Fruit fly (Drosophila melanogaster) whole organism, pupa: Measurements from ENCODE around the gene Ada1-1.
"Not testable (repeated sequence)": the region's sequence is repeated elsewhere in the genome, so short reads cannot be mapped to it uniquely, and the experiment has no call there.

Experiments
- CG10348 ChIP-seq: fragments of 200-800 bp; sonication (Bioruptor generic); IDR thresholded peaks from 2 replicates; pipeline ENCODE4 v1.3.6; 2022; ENCODE audit warnings: missing biosample characterization, missing genetic modification characterization
- CG12605 ChIP-seq: fragments of 200-800 bp; sonication (Bioruptor generic); IDR thresholded peaks from 2 replicates; pipeline ENCODE4 v1.3.6; 2022; ENCODE audit warnings: missing biosample characterization, missing genetic modification characterization
- CG13204 ChIP-seq: fragments of 200-800 bp; sonication (Bioruptor generic); optimal IDR thresholded peaks from 2 replicates; lab custom pipeline; 2018; ENCODE audit warnings: missing biosample characterization, mild to moderate bottlenecking, missing genetic modification characterization, moderate library complexity
- CG14655 ChIP-seq: fragments of 200-800 bp; sonication (Bioruptor generic); optimal IDR thresholded peaks from 3 replicates; lab custom pipeline; 2017; ENCODE audit warnings: mild to moderate bottlenecking, missing biosample characterization, missing genetic modification reagents, missing genetic modification characterization
- CG15710 ChIP-seq: fragments of 200-800 bp; sonication (Bioruptor generic); optimal IDR thresholded peaks from 2 replicates; lab custom pipeline; 2018; ENCODE audit warnings: missing biosample characterization, mild to moderate bottlenecking, missing genetic modification characterization, moderate library complexity
- CG17806 ChIP-seq: fragments of 200-800 bp; sonication (Bioruptor generic); optimal IDR thresholded peaks from 2 replicates; lab custom pipeline; 2018; ENCODE audit warnings: missing biosample characterization, mild to moderate bottlenecking, missing genetic modification characterization, moderate library complexity
- CG32121 ChIP-seq: fragments of 200-800 bp; sonication (Bioruptor generic); IDR thresholded peaks from 2 replicates; pipeline ENCODE4 v1.3.6; 2022; ENCODE audit warnings: missing biosample characterization, missing genetic modification characterization
- CG34367 ChIP-seq: fragments of 200-800 bp; sonication (Bioruptor generic); optimal IDR thresholded peaks from 2 replicates; lab custom pipeline; 2018; ENCODE audit warnings: missing biosample characterization, mild to moderate bottlenecking, missing genetic modification characterization
- CG4496 ChIP-seq: fragments of 200-800 bp; sonication (Bioruptor generic); IDR thresholded peaks from 3 replicates; pipeline ENCODE4 v1.3.6; 2022; ENCODE audit warnings: missing biosample characterization, missing genetic modification characterization
- CG8159 ChIP-seq: fragments of 200-800 bp; sonication (Bioruptor generic); optimal IDR thresholded peaks from 3 replicates; lab custom pipeline; 2018; ENCODE audit warnings: missing biosample characterization, mild to moderate bottlenecking, missing genetic modification characterization, moderate library complexity
- CG8301 ChIP-seq: fragments of 200-800 bp; sonication (Bioruptor generic); optimal IDR thresholded peaks from 2 replicates; lab custom pipeline; 2018; ENCODE audit warnings: missing biosample characterization, mild to moderate bottlenecking, missing genetic modification characterization
- CG9948 ChIP-seq: fragments of 200-800 bp; sonication (Bioruptor generic); optimal IDR thresholded peaks from 2 replicates; lab custom pipeline; 2018; ENCODE audit warnings: missing biosample characterization, mild to moderate bottlenecking, missing genetic modification characterization, moderate library complexity
- D1 ChIP-seq: fragments of 200-800 bp; sonication (Bioruptor generic); optimal IDR thresholded peaks from 2 replicates; lab custom pipeline; 2018; ENCODE audit warnings: missing biosample characterization, mild to moderate bottlenecking, missing genetic modification characterization, moderate library complexity
- EcR ChIP-seq: fragments of 200-800 bp; sonication (Bioruptor generic); optimal IDR thresholded peaks from 3 replicates; lab custom pipeline; 2019; ENCODE audit warnings: missing biosample characterization, missing genetic modification characterization, mild to moderate bottlenecking, moderate library complexity, missing genetic modification reagents
- Ets98B ChIP-seq: fragments of 200-800 bp; sonication (Bioruptor generic); IDR thresholded peaks from 2 replicates; pipeline ENCODE4 v1.3.6; 2022; ENCODE audit warnings: missing biosample characterization, missing genetic modification characterization
- Pif1A ChIP-seq: fragments of 200-800 bp; sonication (Bioruptor generic); optimal IDR thresholded peaks from 3 replicates; lab custom pipeline; 2016; ENCODE audit warnings: missing biosample characterization, missing genetic modification characterization
- Pif1B ChIP-seq: fragments of 200-800 bp; sonication (Bioruptor generic); optimal IDR thresholded peaks from 3 replicates; lab custom pipeline; 2016; ENCODE audit warnings: missing biosample characterization, missing genetic modification characterization
- Snoo ChIP-seq: fragments of 200-800 bp; sonication (Bioruptor generic); optimal IDR thresholded peaks from 3 replicates; lab custom pipeline; 2017; ENCODE audit warnings: missing biosample characterization, mild to moderate bottlenecking, missing genetic modification characterization, inconsistent platforms
- fd96Ca ChIP-seq: fragments of 200-800 bp; sonication (Bioruptor generic); IDR thresholded peaks from 3 replicates; pipeline ENCODE4 v1.3.6; 2022; ENCODE audit warnings: missing biosample characterization, missing genetic modification characterization
- gl ChIP-seq: fragments of 200-800 bp; sonication (Bioruptor generic); optimal IDR thresholded peaks from 2 replicates; lab custom pipeline; 2018; ENCODE audit warnings: missing biosample characterization, mild to moderate bottlenecking, missing genetic modification characterization
- rn ChIP-seq: fragments of 200-800 bp; sonication (Bioruptor generic); IDR thresholded peaks from 2 replicates; pipeline ENCODE4 v1.3.6; 2022; ENCODE audit warnings: missing biosample characterization, missing genetic modification characterization

The Ada1-1 gene

dm6 chr2L:11996509-11996908 lies at the start of gene Ada1-1:
Gene Ada1-1, plus strand, starts transcription at chr2L:11996809.
- not testable (repeated sequence) for TF ChIP-seq CG14655 (GFP tag; lab: Kevin White, UChicago); CG13204 (GFP tag; lab: Kevin White, UChicago); CG32121 (GFP tag; lab: Robert Waterston, UW)
- TF ChIP-seq, all 21 proteins: peak for 0; not testable (repeated sequence) for 21

DNA sequence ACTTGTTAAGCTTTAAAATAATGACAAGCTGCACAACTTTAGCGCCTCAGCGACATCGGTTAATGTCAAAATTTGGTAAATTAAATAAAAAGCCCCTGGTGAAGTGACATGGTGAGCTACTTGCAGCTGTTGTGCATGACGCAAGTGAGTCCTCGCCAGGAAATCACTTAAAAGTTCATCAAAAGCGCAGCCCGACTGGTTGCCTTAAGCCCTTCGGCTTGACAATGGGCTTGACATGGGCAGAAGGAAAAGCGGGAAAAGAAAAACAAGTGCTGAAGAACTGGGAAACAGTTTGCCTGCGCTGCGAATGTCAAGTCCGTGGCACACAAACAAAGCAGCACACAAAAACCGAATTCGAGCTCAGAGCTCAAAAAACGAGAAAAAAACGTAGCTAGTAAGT lies 49.0 kb upstream of the Ada1-1 start, which contains the start of gene CG16964:
TSS of gene CG16964 (plus strand) at position 301 of the 400 bp plus-strand sequence.
- TF ChIP-seq CG8301 (tag; lab: Kevin White, UChicago) (no peak), CG17806 (no peak), CG12605 (GFP tag; lab: Robert Waterston, UW) (no peak), CG32121 (GFP tag; lab: Robert Waterston, UW) (no peak), fd96Ca (no peak), D1 (tag; lab: Kevin White, UChicago) (no peak), CG4496 (GFP tag; lab: Robert Waterston, UW) (no peak), CG34367 (tag; lab: Kevin White, UChicago) (no peak), CG8159 (tag; lab: Kevin White, UChicago) (no peak), rn (no peak), Snoo (tag; lab: Kevin White, UChicago) (no peak), EcR (GFP tag; lab: Kevin White, UChicago) (no peak), gl (no peak), Ets98B (no peak), Pif1A (no peak), CG13204 (GFP tag; lab: Kevin White, UChicago) (no peak), CG10348 (GFP tag; lab: Robert Waterston, UW) (no peak), Pif1B (GFP tag; lab: Kevin White, UChicago) (no peak), CG9948 (tag; lab: Kevin White, UChicago) (no peak)

- TF ChIP-seq CG4496 (GFP tag; lab: Robert Waterston, UW) = no peak
- no peak for TF ChIP-seq CG15710
- TF ChIP-seq CG14655 (GFP tag; lab: Kevin White, UChicago) = no peak
- TF ChIP-seq Pif1B (GFP tag; lab: Kevin White, UChicago) = no peak
- TF ChIP-seq CG9948 (tag; lab: Kevin White, UChicago) = no peak
- no peak for TF ChIP-seq CG32121 (GFP tag; lab: Robert Waterston, UW)
- TF ChIP-seq D1 (tag; lab: Kevin White, UChicago) = no peak
- TF ChIP-seq Ets98B = no peak
- no peak for TF ChIP-seq CG17806
- TF ChIP-seq Snoo (tag; lab: Kevin White, UChicago) = no peak
- TF ChIP-seq gl = no peak
- TF ChIP-seq CG13204 (GFP tag; lab: Kevin White, UChicago) = no peak
- no peak for TF ChIP-seq fd96Ca
- TF ChIP-seq rn = no peak
- no peak for TF ChIP-seq Pif1A
- TF ChIP-seq CG8301 (tag; lab: Kevin White, UChicago) = no peak
- TF ChIP-seq EcR (GFP tag; lab: Kevin White, UChicago) = no peak
- TF ChIP-seq CG12605 (GFP tag; lab: Robert Waterston, UW) = no peak
- no peak for TF ChIP-seq CG34367 (tag; lab: Kevin White, UChicago)
- TF ChIP-seq, all 21 proteins: peak for 0
Observed at dm6 chr2L:11948479-11948878, 48.1 kb upstream of the Ada1-1 start.

dm6 chr2L:11949917-11950316 lies 46.7 kb upstream of the Ada1-1 start:
- peak; percentile 68 for TF ChIP-seq CG34367 (tag; lab: Kevin White, UChicago)
- peak; percentile 75 for TF ChIP-seq CG10348 (GFP tag; lab: Robert Waterston, UW)
- TF ChIP-seq Snoo (tag; lab: Kevin White, UChicago) = peak; percentile 36
- peak; percentile 94 for TF ChIP-seq CG32121 (GFP tag; lab: Robert Waterston, UW)
- peak; percentile 80 for TF ChIP-seq Pif1A
- TF ChIP-seq gl = no peak
- peak; percentile 85 for TF ChIP-seq CG14655 (GFP tag; lab: Kevin White, UChicago)
- TF ChIP-seq CG9948 (tag; lab: Kevin White, UChicago) = peak; percentile 67
- peak; percentile 48 for TF ChIP-seq Pif1B (GFP tag; lab: Kevin White, UChicago)
- peak; percentile 89 for TF ChIP-seq CG12605 (GFP tag; lab: Robert Waterston, UW)
- TF ChIP-seq D1 (tag; lab: Kevin White, UChicago) = no peak
- TF ChIP-seq CG13204 (GFP tag; lab: Kevin White, UChicago) = peak; percentile 48
- TF ChIP-seq fd96Ca = peak; percentile 94
- peak; percentile 89 for TF ChIP-seq rn
- peak; percentile 95 for TF ChIP-seq CG4496 (GFP tag; lab: Robert Waterston, UW)
- TF ChIP-seq CG8159 (tag; lab: Kevin White, UChicago) = peak; percentile 34
- peak; percentile 94 for TF ChIP-seq Ets98B
- no peak for TF ChIP-seq EcR (GFP tag; lab: Kevin White, UChicago)
- TF ChIP-seq CG15710 = peak; percentile 57
- TF ChIP-seq CG8301 (tag; lab: Kevin White, UChicago) = peak; percentile 87
- peak; percentile 44 for TF ChIP-seq CG17806

dm6 chr2L:11955839-11956238 lies 40.8 kb upstream of the Ada1-1 start:
- no peak for TF ChIP-seq CG8159 (tag; lab: Kevin White, UChicago)
- no peak for TF ChIP-seq Snoo (tag; lab: Kevin White, UChicago)
- no peak for TF ChIP-seq CG9948 (tag; lab: Kevin White, UChicago)
- no peak for TF ChIP-seq CG10348 (GFP tag; lab: Robert Waterston, UW)
- TF ChIP-seq CG13204 (GFP tag; lab: Kevin White, UChicago) = no peak
- no peak for TF ChIP-seq D1 (tag; lab: Kevin White, UChicago)
- TF ChIP-seq fd96Ca = no peak
- no peak for TF ChIP-seq rn
- TF ChIP-seq Pif1B (GFP tag; lab: Kevin White, UChicago) = no peak
- no peak for TF ChIP-seq EcR (GFP tag; lab: Kevin White, UChicago)
- no peak for TF ChIP-seq CG4496 (GFP tag; lab: Robert Waterston, UW)
- no peak for TF ChIP-seq CG34367 (tag; lab: Kevin White, UChicago)

dm6 chr2L:11958729-11959128 lies 37.9 kb upstream of the Ada1-1 start:
- TF ChIP-seq CG8159 (tag; lab: Kevin White, UChicago) (peak; percentile 18), CG14655 (GFP tag; lab: Kevin White, UChicago) (peak; percentile 32), CG15710 (no peak), CG4496 (GFP tag; lab: Robert Waterston, UW) (no peak), Pif1A (peak; percentile 10)
